Worm (Caenorhabditis elegans): ENCODE measurements around the gene pqm-1.
"Not testable (repeated sequence)": the region's sequence is repeated elsewhere in the genome, so short reads cannot be mapped to it uniquely, and the experiment has no call there.

The pqm-1 gene

DNA sequence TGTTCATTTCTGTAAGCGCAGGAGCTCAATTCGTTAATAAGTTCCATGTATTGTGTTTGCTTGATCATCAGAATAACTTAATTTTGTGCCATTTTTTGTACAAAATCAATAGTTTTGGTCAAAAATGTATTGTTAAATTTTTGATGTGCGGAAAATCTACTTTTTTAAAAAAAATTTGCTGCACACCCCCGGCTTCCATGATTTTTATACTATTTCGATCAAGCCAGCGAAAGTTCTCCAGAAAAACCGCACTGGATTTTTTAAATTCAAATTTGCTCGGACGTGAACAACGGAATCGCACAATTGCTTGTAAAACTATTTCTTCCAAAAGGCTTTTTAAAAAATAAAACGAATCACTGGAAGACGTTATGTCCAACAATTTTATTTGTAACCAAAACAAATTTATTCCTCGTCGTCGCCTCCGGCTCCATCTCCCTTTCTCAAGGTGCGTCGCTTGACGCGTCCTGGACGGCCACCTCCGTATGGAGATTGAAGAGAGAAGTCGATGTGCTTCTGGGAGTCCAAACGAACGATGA, 27.3 kb downstream of the pqm-1 start:
- TF ChIP-seq Y55F3AM.14 (GFP tag; optimal IDR thresholded peaks at IDR 0.05) (no peak), nhr-11 (tag; optimal IDR thresholded peaks at IDR 0.05) (no peak), lin-13 (GFP tag; optimal IDR thresholded peaks at IDR 0.05) (no peak), sma-3 (GFP tag; optimal IDR thresholded peaks at IDR 0.05) (no peak), ztf-1 (GFP tag; conservative IDR thresholded peaks at IDR 0.05) (no peak), nhr-25 (tag; optimal IDR thresholded peaks at IDR 0.05) (no peak), alr-1 (tag; optimal IDR thresholded peaks at IDR 0.05) (no peak)

DNA sequence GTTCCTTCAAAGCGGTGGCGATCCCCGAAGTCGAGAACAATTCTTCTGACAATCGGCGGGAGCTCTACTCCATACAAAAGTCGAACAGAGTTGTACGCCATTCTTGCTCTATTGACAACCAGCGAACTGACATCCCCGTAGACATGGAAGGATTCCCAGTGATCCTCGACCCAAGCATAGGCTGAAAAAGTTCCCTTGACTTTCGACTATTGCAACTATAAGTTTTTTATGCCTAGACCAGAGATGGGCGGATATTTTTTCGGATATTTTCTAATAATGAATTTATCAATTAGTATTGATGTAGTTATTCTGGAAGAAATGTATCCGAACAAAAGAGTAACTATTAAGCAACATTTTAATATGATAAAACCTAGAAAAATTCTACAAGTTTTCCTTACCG, 30.6 kb downstream of the pqm-1 start, which contains the start of gene W10C6.2:
Gene W10C6.2 (minus strand): TSS at position 101 of the 400 bp plus-strand sequence.
- TF ChIP-seq alr-1 (tag; optimal IDR thresholded peaks at IDR 0.05); elt-1 (tag; optimal IDR thresholded peaks at IDR 0.05); ama-1 (optimal IDR thresholded peaks at IDR 0.05): not testable (repeated sequence)

DNA sequence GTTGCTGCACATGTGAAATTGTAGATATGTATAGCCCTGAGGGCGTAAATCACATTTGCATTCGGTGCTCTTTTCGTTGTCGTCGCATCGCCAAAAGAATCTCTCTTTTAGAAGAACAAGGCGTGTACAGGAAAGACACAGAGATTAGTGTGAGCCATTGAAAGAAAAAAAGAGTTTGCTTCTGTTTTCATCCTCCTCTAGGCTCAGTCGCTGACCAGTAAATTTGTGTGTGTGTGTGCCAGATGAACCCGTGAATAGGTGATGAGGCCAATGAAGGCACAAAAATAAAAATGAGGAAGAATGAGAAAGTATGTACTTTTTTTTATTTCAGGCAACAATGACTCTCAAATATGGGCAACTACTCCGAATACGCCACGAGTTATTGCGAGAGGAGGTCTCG, 40.0 kb downstream of the pqm-1 start, which contains the start of gene mat-2:
Gene mat-2 (plus strand): TSS at position 301 of the 400 bp plus-strand sequence.
- TF ChIP-seq mdl-1 (tag; optimal IDR thresholded peaks at IDR 0.05) (no peak), C34F6.9 (tag; optimal IDR thresholded peaks at IDR 0.05) (no peak), skn-1 (tag; optimal IDR thresholded peaks at IDR 0.05) (no peak), lin-13 (GFP tag; optimal IDR thresholded peaks at IDR 0.05) (no peak)

DNA sequence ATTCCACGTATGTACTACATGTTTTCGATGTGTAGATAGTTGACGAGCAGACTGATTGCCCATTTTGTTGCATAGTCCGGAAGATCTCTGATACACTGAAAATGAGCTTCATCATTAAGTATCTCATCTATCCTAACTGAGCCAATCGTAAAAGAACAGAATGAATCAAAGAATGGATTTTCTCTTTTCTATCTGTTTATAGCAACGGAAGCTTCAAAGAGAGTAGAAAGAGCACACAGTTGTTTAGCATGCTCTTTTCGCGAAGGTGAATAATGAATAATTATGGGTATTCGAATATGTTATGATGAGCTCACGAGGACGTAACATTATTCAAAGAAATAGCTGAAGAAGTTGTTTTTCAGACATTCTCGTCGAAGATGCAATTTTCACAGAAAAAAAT, 41.3 kb downstream of the pqm-1 start, which contains the start of gene glb-4:
Gene glb-4 (minus strand): TSS at position 101 of the 400 bp plus-strand sequence.
- TF ChIP-seq gmeb-1 (tag; optimal IDR thresholded peaks at IDR 0.05): no peak
- TF ChIP-seq sem-4 (tag; optimal IDR thresholded peaks at IDR 0.05): no peak
- TF ChIP-seq mbf-1 (tag; optimal IDR thresholded peaks at IDR 0.05): no peak
- TF ChIP-seq nhr-129 (tag; optimal IDR thresholded peaks at IDR 0.05): no peak
- no peak for TF ChIP-seq mab-5 (tag; optimal IDR thresholded peaks at IDR 0.05)
- TF ChIP-seq zag-1 (tag; optimal IDR thresholded peaks at IDR 0.05): no peak
- no peak for TF ChIP-seq skn-1 (tag; optimal IDR thresholded peaks at IDR 0.05)
- no peak for TF ChIP-seq ztf-4 (tag; optimal IDR thresholded peaks at IDR 0.05)
- TF ChIP-seq nhr-11 (tag; optimal IDR thresholded peaks at IDR 0.05): no peak
- no peak for TF ChIP-seq nhr-23 (tag; optimal IDR thresholded peaks at IDR 0.05)
- no peak for TF ChIP-seq F13H6.1 (tag; optimal IDR thresholded peaks at IDR 0.05)
- no peak for TF ChIP-seq blmp-1 (tag; optimal IDR thresholded peaks at IDR 0.05; ENCODE audit: insufficient read depth)
- no peak for TF ChIP-seq ama-1 (optimal IDR thresholded peaks at IDR 0.05)

DNA sequence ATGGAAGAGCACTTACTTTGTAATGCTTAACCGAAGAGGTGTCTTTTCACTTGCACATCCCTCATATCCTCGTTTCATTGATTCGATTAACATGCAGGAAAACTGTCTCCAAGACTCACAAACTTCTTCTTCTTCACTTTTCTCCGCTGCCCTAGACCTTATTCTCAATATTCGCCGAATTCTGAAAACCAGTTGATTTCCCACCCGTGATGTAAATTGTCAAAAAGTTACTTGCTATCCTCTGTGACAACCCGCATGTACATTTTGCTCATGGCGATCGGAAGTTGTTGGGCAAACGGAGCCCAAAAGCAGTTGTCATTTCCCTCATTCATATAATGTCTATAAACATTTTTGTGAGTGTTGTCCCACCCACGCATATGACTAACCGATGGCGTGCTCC, 42.0 kb downstream of the pqm-1 start:
- TF ChIP-seq F13H6.1 (tag; optimal IDR thresholded peaks at IDR 0.05): no peak
- no peak for TF ChIP-seq snpc-4 (tag; optimal IDR thresholded peaks at IDR 0.05)
- no peak for TF ChIP-seq gmeb-1 (tag; optimal IDR thresholded peaks at IDR 0.05)
- TF ChIP-seq ztf-11 (tag; optimal IDR thresholded peaks at IDR 0.05): no peak
- no peak for TF ChIP-seq lsy-2 (tag; optimal IDR thresholded peaks at IDR 0.05)
- no peak for TF ChIP-seq unc-55 (GFP tag; optimal IDR thresholded peaks at IDR 0.05)
- TF ChIP-seq lin-11 (tag; optimal IDR thresholded peaks at IDR 0.05): no peak
- TF ChIP-seq blmp-1 (tag; optimal IDR thresholded peaks at IDR 0.05; ENCODE audit: insufficient read depth): no peak
- TF ChIP-seq ceh-16 (tag; optimal IDR thresholded peaks at IDR 0.05): no peak
- TF ChIP-seq sma-9 (GFP tag; optimal IDR thresholded peaks at IDR 0.05): no peak
- TF ChIP-seq sma-9 (tag; optimal IDR thresholded peaks at IDR 0.05): no peak
- no peak for TF ChIP-seq lin-13 (GFP tag; optimal IDR thresholded peaks at IDR 0.05)
- no peak for TF ChIP-seq nhr-23 (tag; optimal IDR thresholded peaks at IDR 0.05)
- no peak for TF ChIP-seq ztf-4 (tag; optimal IDR thresholded peaks at IDR 0.05)
- no peak for TF ChIP-seq mdl-1 (tag; optimal IDR thresholded peaks at IDR 0.05)
- TF ChIP-seq nhr-21 (tag; optimal IDR thresholded peaks at IDR 0.05): no peak
- no peak for TF ChIP-seq nhr-25 (tag; optimal IDR thresholded peaks at IDR 0.05)
- no peak for TF ChIP-seq peb-1 (tag; optimal IDR thresholded peaks at IDR 0.05)
- TF ChIP-seq nhr-237 (tag; optimal IDR thresholded peaks at IDR 0.05): no peak
- no peak for TF ChIP-seq elt-3 (tag; optimal IDR thresholded peaks at IDR 0.05)
- TF ChIP-seq nhr-6 (tag; optimal IDR thresholded peaks at IDR 0.05): no peak
